Fruit fly (Drosophila melanogaster) whole organism, adult: ENCODE data around the gene CG6066.

Experiments used
- CG14711 ChIP-seq: fragments of 200-800 bp; sonication (Bioruptor generic); optimal IDR thresholded peaks from 2 replicates; lab custom pipeline; 2018; ENCODE audit warnings: missing biosample characterization, mild to moderate bottlenecking, missing genetic modification characterization, moderate library complexity
- CG33017 ChIP-seq: fragments of 200-800 bp; sonication (Bioruptor generic); optimal IDR thresholded peaks from 2 replicates; lab custom pipeline; 2018; ENCODE audit warnings: missing biosample characterization, mild to moderate bottlenecking, missing genetic modification characterization, moderate library complexity
- Clk ChIP-seq: fragments of 200-800 bp; sonication (Bioruptor generic); optimal IDR thresholded peaks from 2 replicates; lab custom pipeline; 2017; ENCODE audit warnings: missing biosample characterization, missing genetic modification characterization
- bab1 ChIP-seq: fragments of 200-800 bp; sonication (Bioruptor generic); optimal IDR thresholded peaks from 3 replicates; lab custom pipeline; 2019; ENCODE audit warnings: missing biosample characterization, mild to moderate bottlenecking, missing genetic modification characterization, moderate library complexity
- cnc ChIP-seq, 2 experiments: fragments of >200 bp; optimal IDR thresholded peaks; 2 replicates each; lab custom pipeline; 2017
- kay ChIP-seq: fragments of 200-800 bp; sonication (Bioruptor generic); peaks from one replicate; lab custom pipeline; 2016; ENCODE audit warnings: missing biosample characterization, missing genetic modification characterization, borderline replicate concordance
- tj ChIP-seq: fragments of 200-800 bp; sonication (Bioruptor generic); optimal IDR thresholded peaks from 3 replicates; lab custom pipeline; 2017; ENCODE audit warnings: missing biosample characterization, mild to moderate bottlenecking, missing genetic modification characterization, moderate library complexity

DNA sequence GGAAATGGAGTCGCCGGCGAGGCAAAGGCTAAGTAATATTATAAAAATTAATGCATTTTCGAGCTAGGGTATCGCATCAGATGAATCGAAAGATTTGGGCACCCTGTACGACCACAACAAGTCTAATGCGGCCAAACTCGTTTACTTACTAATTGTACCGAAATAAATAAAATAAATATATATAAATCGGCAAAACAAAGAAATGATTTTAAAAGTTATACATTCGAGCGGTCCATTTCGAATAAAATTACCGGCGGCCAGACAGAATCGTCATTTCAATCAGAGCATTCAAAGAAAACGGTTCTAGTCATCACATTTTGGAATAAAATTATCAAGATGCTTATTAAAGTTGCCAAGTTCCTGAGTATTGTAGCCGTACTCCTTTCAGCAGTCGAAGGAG is 23.7 kb downstream of the CG6066 start, which contains the start of gene CG14258:
- TF ChIP-seq bab1 (GFP tag; lab: Kevin White, UChicago) (no peak), CG14711 (tag; lab: Kevin White, UChicago) (no peak), kay (GFP tag; lab: Kevin White, UChicago) (no peak), Clk (GFP tag; lab: Kevin White, UChicago) (no peak), CG33017 (tag; lab: Kevin White, UChicago) (no peak), tj (no peak), cnc (optimal IDR thresholded peaks at IDR 0.05; lab: Kevin White, UChicago) (no peak)
